Worm (Caenorhabditis elegans) whole organism, L4/young adult: ENCODE measurements around the gene F11F1.1.

Experiments used
- W03F9.2 ChIP-seq: fragments of 150-350 bp; optimal IDR thresholded peaks from 2 replicates; lab custom pipeline; 2014; ENCODE audit warnings: missing biosample characterization, missing genetic modification characterization
- dao-5 ChIP-seq: sonication (generic microtip); optimal IDR thresholded peaks from 2 replicates; lab custom pipeline; 2016; ENCODE audit warnings: missing genotype, missing genetic modification characterization, moderate library complexity, missing compliant biosample characterization
- him-1 ChIP-seq: sonication (generic microtip); optimal IDR thresholded peaks from 2 replicates; lab custom pipeline; 2016; ENCODE audit warnings: missing genotype, missing genetic modification reagents, missing genetic modification characterization, missing compliant biosample characterization

F11F1.1 gene

ce11 chrIII:13395262-13395661 lies at the start of gene F11F1.1:
F11F1.1 (plus strand) TSS chrIII:13395562.
- no peak for TF ChIP-seq W03F9.2
- TF ChIP-seq dao-5 (tag; lab: Kevin White, UChicago): no peak

DNA sequence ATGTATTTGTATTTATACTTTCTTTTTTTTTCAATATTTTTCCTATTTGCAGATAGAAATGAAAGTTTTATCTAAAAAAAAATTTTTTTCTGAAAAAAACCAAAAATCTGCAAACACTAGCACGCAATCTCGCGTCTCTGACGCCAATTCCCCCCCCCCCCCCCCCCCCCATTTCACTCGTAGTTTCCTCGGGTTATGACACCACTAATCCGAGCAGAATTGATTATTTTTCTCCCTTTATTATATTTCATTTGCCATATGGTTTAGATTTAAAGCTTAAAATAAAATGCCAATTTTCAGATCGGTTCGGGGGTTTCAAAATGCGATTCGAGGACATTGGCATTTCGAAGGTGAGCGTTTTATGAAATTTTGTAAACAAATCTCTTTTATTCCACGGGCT lies 48.6 kb upstream of the F11F1.1 start, which contains the start of gene mtm-6:
Gene mtm-6, plus strand, starts transcription at position 301 of the 400 bp plus-strand sequence.
- no peak for TF ChIP-seq him-1 (tag; lab: Kevin White, UChicago)
- no peak for TF ChIP-seq W03F9.2
- no peak for TF ChIP-seq dao-5 (tag; lab: Kevin White, UChicago)

DNA sequence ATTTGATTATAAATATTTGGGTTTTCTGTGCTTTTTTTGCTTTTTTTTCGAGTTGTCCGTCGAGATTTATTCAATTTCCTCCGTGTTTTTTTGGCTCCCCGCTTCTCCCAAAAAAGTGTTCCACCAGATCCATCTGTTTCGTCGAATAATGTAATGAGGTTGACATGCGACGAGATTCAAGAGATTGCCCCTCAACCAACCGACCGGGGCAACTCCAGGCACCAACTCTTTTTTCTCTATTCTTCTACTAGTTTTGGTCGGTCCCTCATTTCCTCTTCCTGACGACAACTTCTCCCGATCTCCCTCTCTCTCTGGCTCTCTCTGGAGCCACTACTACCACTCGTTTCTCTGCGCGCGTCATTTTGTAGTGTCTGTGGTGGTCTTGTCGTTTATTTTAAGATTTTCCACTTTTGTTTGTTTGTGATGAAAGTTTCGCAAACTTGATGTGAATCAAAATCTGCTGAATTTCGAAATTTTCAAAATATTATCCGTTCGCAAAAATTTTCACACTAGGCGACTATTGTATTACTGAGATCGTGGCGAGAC lies 47.5 kb upstream of the F11F1.1 start:
- TF ChIP-seq W03F9.2: no peak
- TF ChIP-seq him-1 (tag; lab: Kevin White, UChicago): no peak
- no peak for TF ChIP-seq dao-5 (tag; lab: Kevin White, UChicago)

- TF ChIP-seq him-1 (tag; lab: Kevin White, UChicago) (no peak), W03F9.2 (no peak), dao-5 (tag; lab: Kevin White, UChicago) (no peak)
Observed at ce11 chrIII:13348891-13349290, 46.5 kb upstream of the F11F1.1 start.

ce11 chrIII:13350964-13351363 lies 44.4 kb upstream of the F11F1.1 start:
- TF ChIP-seq him-1 (tag; lab: Kevin White, UChicago): no peak
- TF ChIP-seq dao-5 (tag; lab: Kevin White, UChicago): no peak
- TF ChIP-seq W03F9.2: no peak

ce11 chrIII:13359256-13359655 lies 36.1 kb upstream of the F11F1.1 start, which contains the start of gene F53A2.9:
F53A2.9 (minus strand) TSS chrIII:13359356.
- TF ChIP-seq dao-5 (tag; lab: Kevin White, UChicago) (no peak), him-1 (tag; lab: Kevin White, UChicago) (no peak), W03F9.2 (no peak)

- TF ChIP-seq W03F9.2: peak; percentile 28
- no peak for TF ChIP-seq him-1 (tag; lab: Kevin White, UChicago)
Observed at ce11 chrIII:13359847-13360246, 35.5 kb upstream of the F11F1.1 start.

DNA sequence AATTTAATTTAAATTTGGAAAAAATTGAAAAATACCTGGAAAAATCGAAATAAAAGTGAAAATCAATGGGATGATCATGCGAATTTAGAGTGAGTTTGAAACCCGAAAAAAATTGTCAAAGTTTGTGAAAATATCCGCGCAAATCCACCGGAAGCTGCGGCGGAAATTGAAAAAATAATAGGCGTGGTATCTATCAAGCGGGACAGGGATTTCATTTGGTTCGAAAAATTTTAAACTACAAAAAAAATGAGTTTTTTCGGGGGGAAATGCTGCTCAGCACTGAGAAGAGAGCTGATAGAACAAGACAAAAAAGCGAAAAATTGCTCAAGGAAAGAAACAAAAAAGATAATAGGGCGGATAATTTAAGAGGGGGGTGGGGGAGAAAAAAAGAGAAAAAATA lies 24.4 kb upstream of the F11F1.1 start, which contains the start of gene T03F6.9:
Gene T03F6.9, minus strand, starts transcription at position 101 of the 400 bp plus-strand sequence.
- no peak for TF ChIP-seq him-1 (tag; lab: Kevin White, UChicago)
- TF ChIP-seq W03F9.2: no peak
- no peak for TF ChIP-seq dao-5 (tag; lab: Kevin White, UChicago)

- TF ChIP-seq him-1 (tag; lab: Kevin White, UChicago): no peak
- TF ChIP-seq dao-5 (tag; lab: Kevin White, UChicago): no peak
- TF ChIP-seq W03F9.2: no peak
Observed at ce11 chrIII:13376304-13376760, 19.0 kb upstream of the F11F1.1 start, which contains the start of gene lis-1. lis-1 (minus strand) TSS chrIII:13376710.

ce11 chrIII:13377249-13377648 lies 18.1 kb upstream of the F11F1.1 start:
- TF ChIP-seq him-1 (tag; lab: Kevin White, UChicago) (no peak), dao-5 (tag; lab: Kevin White, UChicago) (no peak), W03F9.2 (peak; percentile 20)

ce11 chrIII:13378242-13378641 lies 17.1 kb upstream of the F11F1.1 start, which contains the start of gene T03F6.10:
T03F6.10 (minus strand) TSS chrIII:13378342.
- no peak for TF ChIP-seq dao-5 (tag; lab: Kevin White, UChicago)
- no peak for TF ChIP-seq W03F9.2
- TF ChIP-seq him-1 (tag; lab: Kevin White, UChicago): no peak

- no peak for TF ChIP-seq him-1 (tag; lab: Kevin White, UChicago)
Observed at ce11 chrIII:13380196-13380595, 15.2 kb upstream of the F11F1.1 start, which contains the start of gene T03F6.6. T03F6.6 (minus strand) TSS chrIII:13380296.

ce11 chrIII:13380881-13381280 lies 14.5 kb upstream of the F11F1.1 start:
- TF ChIP-seq him-1 (tag; lab: Kevin White, UChicago) (no peak), dao-5 (tag; lab: Kevin White, UChicago) (no peak), W03F9.2 (no peak)

DNA sequence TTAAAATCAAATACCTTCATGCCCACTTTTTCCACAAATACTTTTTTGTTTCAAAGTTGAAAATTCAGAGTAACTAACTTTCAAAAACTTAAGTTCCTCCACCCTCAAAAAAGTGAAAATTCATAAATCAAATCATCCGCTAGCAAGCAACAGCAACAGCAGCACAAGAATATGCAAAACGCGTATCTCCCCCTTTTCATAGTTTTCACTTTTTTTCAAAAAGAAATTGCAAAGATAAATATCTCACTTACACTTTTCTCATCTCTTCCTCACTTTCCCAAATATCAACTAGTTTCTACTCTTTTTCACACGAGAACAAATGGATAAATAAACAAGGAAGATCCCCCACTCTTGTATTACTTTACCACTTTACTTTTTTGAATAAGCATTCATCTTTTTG lies 13.7 kb upstream of the F11F1.1 start:
- TF ChIP-seq dao-5 (tag; lab: Kevin White, UChicago) (no peak), him-1 (tag; lab: Kevin White, UChicago) (no peak), W03F9.2 (no peak)

DNA sequence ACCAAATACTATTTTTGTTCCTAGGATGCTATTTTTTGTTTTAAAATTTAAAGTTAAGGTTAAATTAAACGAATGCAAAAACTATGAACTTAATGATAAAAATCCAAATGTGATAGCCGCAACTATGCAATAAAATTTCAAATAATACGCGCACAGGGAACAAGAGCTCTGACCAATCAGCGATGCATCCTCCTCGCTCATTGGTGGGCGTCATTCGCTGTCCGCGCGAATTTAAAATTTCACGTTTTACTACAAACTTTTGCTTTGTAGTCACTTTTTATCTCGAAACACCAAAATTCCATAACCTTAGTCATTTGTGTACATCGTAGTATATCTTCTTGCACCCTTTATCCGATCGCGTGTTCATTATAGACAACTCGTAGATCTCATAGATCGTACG lies 12.2 kb upstream of the F11F1.1 start:
- no peak for TF ChIP-seq him-1 (tag; lab: Kevin White, UChicago)
- TF ChIP-seq dao-5 (tag; lab: Kevin White, UChicago): no peak
- no peak for TF ChIP-seq W03F9.2
